Worm (Caenorhabditis elegans) whole organism, mixed stage, embryonic: ENCODE data around the gene srbc-31.

Source experiments
- blmp-1 ChIP-seq: fragments of 150-350 bp; optimal IDR thresholded peaks from 2 replicates; lab custom pipeline; 2014; ENCODE audit warnings: missing biosample characterization, missing genetic modification characterization
- ces-1 ChIP-seq: fragments of 150-350 bp; optimal IDR thresholded peaks from 2 replicates; lab custom pipeline; 2014; ENCODE audit warnings: missing biosample characterization, missing genetic modification reagents, missing genetic modification characterization
- drap-1 ChIP-seq: fragments of 200-800 bp; sonication (Bioruptor generic); optimal IDR thresholded peaks from 3 replicates; lab custom pipeline; 2018; ENCODE audit warnings: mild to moderate bottlenecking, missing genetic modification characterization, missing compliant biosample characterization
- lin-13 ChIP-seq: fragments of 150-350 bp; optimal IDR thresholded peaks from 2 replicates; lab custom pipeline; 2014; ENCODE audit warnings: missing biosample characterization, missing genetic modification characterization
- lsy-2 ChIP-seq: fragments of 150-350 bp; optimal IDR thresholded peaks from 2 replicates; lab custom pipeline; 2014; ENCODE audit warnings: missing biosample characterization, missing genetic modification characterization
- nhr-237 ChIP-seq: fragments of 150-350 bp; optimal IDR thresholded peaks from 2 replicates; lab custom pipeline; 2014; ENCODE audit warnings: missing biosample characterization, missing genetic modification characterization
- nhr-76 ChIP-seq: sonication (generic microtip); optimal IDR thresholded peaks from 2 replicates; lab custom pipeline; 2017; ENCODE audit warnings: missing biosample characterization, missing genetic modification characterization
- snpc-4 ChIP-seq: fragments of 150-350 bp; optimal IDR thresholded peaks from 2 replicates; lab custom pipeline; 2014; ENCODE audit warnings: missing biosample characterization, missing genetic modification characterization
- sptf-1 ChIP-seq: sonication (generic microtip); optimal IDR thresholded peaks from 2 replicates; lab custom pipeline; 2017; ENCODE audit warnings: mild to moderate bottlenecking, missing genetic modification characterization, moderate library complexity, missing compliant biosample characterization
- unc-39 ChIP-seq: fragments of 150-350 bp; optimal IDR thresholded peaks from 2 replicates; lab custom pipeline; 2014; ENCODE audit warnings: missing biosample characterization, missing genetic modification characterization
- unc-62 ChIP-seq: fragments of 150-350 bp; optimal IDR thresholded peaks from 2 replicates; lab custom pipeline; 2014; ENCODE audit warnings: missing biosample characterization, missing genetic modification reagents, missing genetic modification characterization
- ztf-11 ChIP-seq: fragments of 150-350 bp; optimal IDR thresholded peaks from 2 replicates; lab custom pipeline; 2014; ENCODE audit warnings: missing biosample characterization, missing genetic modification characterization

ce11 chrV:3470782-3471181 lies 6.6 kb downstream of the srbc-31 start, which contains the start of gene srbc-29:
- TF ChIP-seq nhr-237 (tag; lab: Kevin White, UChicago) (no peak), ztf-11 (tag; lab: Kevin White, UChicago) (no peak), blmp-1 (tag; lab: Kevin White, UChicago) (no peak), unc-39 (tag; lab: Kevin White, UChicago) (no peak), lsy-2 (no peak), nhr-76 (no peak), ces-1 (GFP tag; lab: Kevin White, UChicago) (no peak), snpc-4 (tag; lab: Kevin White, UChicago) (no peak), sptf-1 (tag; lab: Kevin White, UChicago) (no peak), drap-1 (GFP tag; lab: Kevin White, UChicago) (no peak), unc-62 (GFP tag; lab: Kevin White, UChicago) (no peak), lin-13 (tag; lab: Kevin White, UChicago) (no peak)
